Worm (Caenorhabditis elegans): ENCODE results near the gene C35D10.7.

The C35D10.7 gene

DNA sequence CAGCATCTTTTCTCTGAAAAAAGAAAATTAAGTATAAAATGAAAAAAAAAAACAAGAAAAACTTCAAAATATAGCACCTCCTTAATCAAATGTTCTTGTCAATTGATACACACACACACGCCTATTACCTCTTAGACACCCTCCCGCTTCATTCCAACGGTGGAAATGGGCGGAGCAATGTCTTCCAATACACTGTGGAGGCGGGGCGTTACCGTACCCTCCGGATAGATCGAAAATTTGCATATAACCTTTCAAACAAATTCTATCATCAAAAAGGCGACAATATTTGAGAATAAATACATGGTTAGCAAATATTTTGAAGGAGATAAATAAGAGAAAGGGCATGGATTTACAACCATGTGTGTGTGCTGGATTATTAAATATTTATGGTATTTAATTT is 47.9 kb upstream of the C35D10.7 start:
- TF ChIP-seq aptf-2 (GFP tag; conservative IDR thresholded peaks at IDR 0.05) (no peak), snpc-3.4 (tag; optimal IDR thresholded peaks at IDR 0.05) (peak; percentile 26), madf-6 (GFP tag; IDR thresholded peaks at IDR 0.05) (peak; percentile 47; the same call in 1 of the 2 replicates), ekl-4 (GFP tag; IDR thresholded peaks at IDR 0.05) (peak; percentile 31; the same call in 1 of the 2 replicates), attf-5 (GFP tag; optimal IDR thresholded peaks at IDR 0.05) (peak; percentile 28), mes-4 (tag; optimal IDR thresholded peaks at IDR 0.05) (no peak), egrh-3 (GFP tag; IDR thresholded peaks at IDR 0.05) (no peak), ztf-3 (GFP tag; optimal IDR thresholded peaks at IDR 0.05) (no peak), nhr-27 (tag; optimal IDR thresholded peaks at IDR 0.05) (no peak), hsf-1 (GFP tag; IDR thresholded peaks at IDR 0.05) (peak; percentile 18; the same call in 1 of the 2 replicates), zim-3 (tag; optimal IDR thresholded peaks at IDR 0.05) (no peak), ceh-100 (GFP tag; IDR thresholded peaks at IDR 0.05) (no peak), madf-3 (GFP tag; IDR thresholded peaks at IDR 0.05) (0 out of 2 replicates have a peak, but pooled peaks have one; percentile 42), B0261.1 (tag; optimal IDR thresholded peaks at IDR 0.05) (no peak)

DNA sequence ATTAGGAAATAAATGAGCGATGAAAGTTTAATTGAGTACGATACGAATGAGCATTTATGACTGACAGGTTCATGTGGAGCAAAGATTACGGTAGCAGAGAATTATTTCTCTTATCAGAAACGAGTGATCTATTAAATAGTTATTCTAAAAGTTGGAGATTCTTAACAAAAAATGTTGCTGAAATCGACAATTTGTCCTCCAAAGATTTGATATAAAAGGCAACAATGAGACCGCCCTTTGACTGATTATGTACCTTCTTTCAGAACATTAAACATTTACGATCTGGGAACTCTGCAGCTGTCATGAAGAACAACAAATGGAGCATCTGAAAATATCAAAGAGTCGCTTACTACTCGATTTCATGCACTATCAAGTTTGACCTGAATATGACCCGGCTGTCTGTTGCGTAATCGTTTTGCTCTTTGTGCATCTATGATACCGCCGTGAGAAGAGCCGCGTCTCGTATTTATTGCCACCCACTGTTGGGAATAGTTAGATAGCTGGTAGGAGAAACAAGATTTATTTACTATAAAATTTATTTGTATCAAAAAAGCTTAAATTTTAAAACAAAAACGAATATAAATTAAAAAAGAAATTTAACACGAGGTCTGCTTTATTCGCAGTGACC is 46.4 kb upstream of the C35D10.7 start, which contains the start of gene pal-1:
pal-1 (minus strand) TSS at position 51 of the 628 bp plus-strand sequence.
- no peak for TF ChIP-seq pbrm-1 (GFP tag; IDR thresholded peaks at IDR 0.05)
- no peak for TF ChIP-seq B0035.1 (tag; optimal IDR thresholded peaks at IDR 0.05)
- TF ChIP-seq die-1 (tag; optimal IDR thresholded peaks at IDR 0.05), result no peak
- TF ChIP-seq mcd-1 (GFP tag; IDR thresholded peaks at IDR 0.05), result no peak
- no peak for TF ChIP-seq bed-1 (GFP tag; IDR thresholded peaks at IDR 0.05)
- no peak for TF ChIP-seq ceh-27 (GFP tag; optimal IDR thresholded peaks at IDR 0.05)
- TF ChIP-seq hmg-20 (GFP tag; IDR thresholded peaks at IDR 0.05), result no peak
- no peak for TF ChIP-seq hmg-1.2 (GFP tag; IDR thresholded peaks at IDR 0.05)
- no peak for TF ChIP-seq ccch-3 (GFP tag; optimal IDR thresholded peaks at IDR 0.05)
- no peak for TF ChIP-seq attf-6 (GFP tag; IDR thresholded peaks at IDR 0.05)
- no peak for TF ChIP-seq F57C9.4 (tag; optimal IDR thresholded peaks at IDR 0.05)
- no peak for TF ChIP-seq ztf-18 (tag; optimal IDR thresholded peaks at IDR 0.05)
- no peak for TF ChIP-seq F49E8.2 (tag; optimal IDR thresholded peaks at IDR 0.05; ENCODE audit: insufficient read depth)
- TF ChIP-seq cebp-2 (GFP tag; IDR thresholded peaks at IDR 0.05), result no peak
- TF ChIP-seq ztf-3 (GFP tag; optimal IDR thresholded peaks at IDR 0.05), result no peak

DNA sequence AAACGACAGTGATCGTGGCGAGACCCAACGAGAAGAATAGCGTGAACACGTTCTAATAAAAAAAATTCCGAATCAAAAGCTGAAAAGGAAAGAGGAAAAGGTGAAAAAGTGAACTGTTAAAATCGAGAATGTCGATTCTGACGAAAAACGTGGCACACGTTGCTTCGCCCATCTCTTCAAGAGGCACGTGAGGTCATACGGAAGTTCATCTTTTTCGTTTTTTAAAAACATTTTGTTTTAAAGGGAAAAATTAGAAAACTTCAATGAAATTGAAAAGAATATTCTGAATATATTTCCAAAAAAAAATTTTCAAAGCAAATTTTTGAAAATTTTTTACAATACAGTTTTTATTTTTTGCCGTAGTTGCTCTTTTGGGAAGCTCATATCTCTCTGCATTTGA is 44.8 kb upstream of the C35D10.7 start, which contains the start of gene C38D4.7:
C38D4.7 (minus strand) TSS at position 101 of the 400 bp plus-strand sequence.
- TF ChIP-seq aptf-3 (GFP tag; IDR thresholded peaks at IDR 0.05) (no peak), T07F8.4 (tag; optimal IDR thresholded peaks at IDR 0.05) (no peak), akir-1 (GFP tag; optimal IDR thresholded peaks at IDR 0.05) (no peak), mcd-1 (GFP tag; IDR thresholded peaks at IDR 0.05) (no peak), lag-1 (GFP tag; IDR thresholded peaks at IDR 0.05) (no peak), bed-2 (GFP tag; IDR thresholded peaks at IDR 0.05) (no peak), ztf-3 (GFP tag; optimal IDR thresholded peaks at IDR 0.05) (no peak), hmg-20 (GFP tag; IDR thresholded peaks at IDR 0.05) (no peak), attf-6 (GFP tag; IDR thresholded peaks at IDR 0.05) (no peak), bed-1 (GFP tag; IDR thresholded peaks at IDR 0.05) (no peak), C17E4.6 (GFP tag; IDR thresholded peaks at IDR 0.05) (no peak), ztf-28 (GFP tag; IDR thresholded peaks at IDR 0.05) (no peak), B0019.2 (GFP tag; conservative IDR thresholded peaks at IDR 0.05) (no peak), ccch-3 (GFP tag; optimal IDR thresholded peaks at IDR 0.05) (no peak), nhr-80 (tag; optimal IDR thresholded peaks at IDR 0.05) (no peak), nhr-179 (tag; optimal IDR thresholded peaks at IDR 0.05) (no peak), ceh-79 (tag; optimal IDR thresholded peaks at IDR 0.05) (no peak)

Data from whole organism, young adult.